Worm (Caenorhabditis elegans) whole organism, young adult: Measurements from ENCODE around the gene rbm-39.

Experiments used
- D2030.7 ChIP-seq: fragments of 200-800 bp; sonication (Bioruptor generic); IDR thresholded peaks from 2 replicates; pipeline ENCODE4 v1.3.6; 2022; ENCODE audit warnings: missing genetic modification reagents, missing genetic modification characterization, missing compliant biosample characterization
- F57A8.1 ChIP-seq: fragments of 200-800 bp; sonication (Bioruptor generic); optimal IDR thresholded peaks from 2 replicates; lab custom pipeline; 2018; ENCODE audit warnings: mild to moderate bottlenecking, missing genetic modification characterization, moderate library complexity, missing compliant biosample characterization
- Y79H2A.3 ChIP-seq: fragments of 200-800 bp; sonication (Bioruptor generic); conservative IDR thresholded peaks from 2 replicates; pipeline ENCODE4 v1.3.6; 2022; ENCODE audit warnings: missing genetic modification reagents, missing genetic modification characterization, missing compliant biosample characterization
- dpl-1 ChIP-seq: fragments of 150-350 bp; optimal IDR thresholded peaks from 2 replicates; lab custom pipeline; 2014; ENCODE audit warnings: missing biosample characterization, missing genetic modification reagents, missing genetic modification characterization
- unc-62 ChIP-seq: fragments of 150-350 bp; optimal IDR thresholded peaks from 2 replicates; lab custom pipeline; 2014; ENCODE audit warnings: missing biosample characterization, missing genetic modification reagents, missing genetic modification characterization

DNA sequence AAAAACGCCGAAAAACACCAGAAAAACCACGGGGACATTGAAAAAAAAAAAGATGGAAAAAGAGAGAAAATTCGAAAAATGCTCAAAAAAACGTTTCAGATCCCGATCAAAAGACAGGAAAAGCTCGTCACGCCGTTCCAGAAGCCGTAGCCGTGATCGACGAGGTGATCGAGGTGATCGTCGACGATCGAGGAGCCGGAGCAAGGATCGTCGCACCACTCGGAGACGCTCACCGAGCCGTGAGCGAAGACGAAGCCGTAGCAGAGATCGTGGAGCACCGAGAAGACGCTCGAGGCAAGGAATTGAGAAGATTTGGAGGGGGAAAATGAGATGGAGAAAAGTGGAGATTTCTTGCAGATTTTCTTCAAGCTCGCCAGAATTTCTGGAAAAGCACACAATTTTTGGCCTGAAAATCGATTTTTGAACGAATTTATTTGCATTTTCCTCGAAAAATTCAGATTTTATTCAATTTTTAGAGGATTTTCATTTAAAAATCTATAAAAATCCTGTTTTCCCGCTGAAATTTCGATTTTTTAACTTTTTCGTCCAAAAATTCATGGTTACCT is 892 bp downstream of the rbm-39 start:
- TF ChIP-seq dpl-1 (GFP tag; lab: Kevin White, UChicago), result no peak
- TF ChIP-seq F57A8.1, result no peak
- no peak for TF ChIP-seq Y79H2A.3 (GFP tag; lab: Robert Waterston, UW)
- no peak for TF ChIP-seq D2030.7 (GFP tag; lab: Robert Waterston, UW)
- TF ChIP-seq unc-62 (GFP tag; lab: Kevin White, UChicago), result no peak
